Worm (Caenorhabditis elegans): ENCODE data around the gene fbxa-148.
"Not testable (repeated sequence)": the region's sequence is repeated elsewhere in the genome, so short reads cannot be mapped to it uniquely, and the experiment has no call there.

- TF ChIP-seq hmg-4 (GFP tag; optimal IDR thresholded peaks at IDR 0.05); ama-1 (optimal IDR thresholded peaks at IDR 0.05); sea-1 (GFP tag; conservative IDR thresholded peaks at IDR 0.05); ets-7 (tag; optimal IDR thresholded peaks at IDR 0.05); scrt-1 (GFP tag; IDR thresholded peaks at IDR 0.05); pes-1 (GFP tag; IDR thresholded peaks at IDR 0.05); hmbx-1 (tag; optimal IDR thresholded peaks at IDR 0.05); aly-1 (tag; optimal IDR thresholded peaks at IDR 0.05); ceh-13 (GFP tag; optimal IDR thresholded peaks at IDR 0.05); tbx-11 (GFP tag; IDR thresholded peaks at IDR 0.05); hnd-1 (tag; optimal IDR thresholded peaks at IDR 0.05); flt-1 (GFP tag; IDR thresholded peaks at IDR 0.05); tbx-37 (GFP tag; conservative IDR thresholded peaks at IDR 0.05): not testable (repeated sequence)
These were observed at the start of gene fbxa-148 for ce11 chrV:16938731-16939130.

Measured in whole organism, early embryonic.